Worm (Caenorhabditis elegans) whole organism, young adult: ENCODE results near the gene ZK512.2.

Experiments
- B0261.1 ChIP-seq: sonication (generic microtip); optimal IDR thresholded peaks from 2 replicates; lab custom pipeline; 2016; ENCODE audit warnings: mild to moderate bottlenecking, missing genetic modification characterization, moderate library complexity, missing compliant biosample characterization
- F23B12.7 ChIP-seq: sonication (generic microtip); optimal IDR thresholded peaks from 2 replicates; lab custom pipeline; 2017; ENCODE audit warnings: missing genetic modification characterization, mild to moderate bottlenecking, missing compliant biosample characterization, antibody characterized with exemption, moderate library complexity; ENCODE audit not compliant: insufficient read depth
- F33H1.4 ChIP-seq: fragments of 200-800 bp; sonication (Bioruptor generic); IDR thresholded peaks from 2 replicates; pipeline ENCODE4 v1.3.6; 2022; ENCODE audit warnings: missing genetic modification reagents, missing genetic modification characterization, missing compliant biosample characterization
- F52B5.7 ChIP-seq: sonication (generic microtip); optimal IDR thresholded peaks from 2 replicates; lab custom pipeline; 2016; ENCODE audit warnings: mild to moderate bottlenecking, missing genetic modification characterization, missing compliant biosample characterization
- F55B11.4 ChIP-seq: sonication (generic microtip); optimal IDR thresholded peaks from 2 replicates; lab custom pipeline; 2016; ENCODE audit warnings: missing compliant biosample characterization, missing genetic modification characterization, borderline replicate concordance; ENCODE audit not compliant: insufficient read depth
- F57C9.4 ChIP-seq: sonication (generic microtip); optimal IDR thresholded peaks from 2 replicates; lab custom pipeline; 2017; ENCODE audit warnings: mild to moderate bottlenecking, missing genetic modification characterization, missing compliant biosample characterization
- K11D2.4 ChIP-seq: fragments of 200-800 bp; sonication (Bioruptor generic); IDR thresholded peaks from 2 replicates; pipeline ENCODE4 v1.3.6; 2022; ENCODE audit warnings: missing genetic modification reagents, missing genetic modification characterization, missing compliant biosample characterization
- T07F8.4 ChIP-seq: sonication (generic microtip); optimal IDR thresholded peaks from 2 replicates; lab custom pipeline; 2016; ENCODE audit warnings: mild to moderate bottlenecking, missing genetic modification characterization, moderate library complexity, missing compliant biosample characterization
- Y67H2A.10 ChIP-seq: fragments of 200-800 bp; sonication (Bioruptor generic); conservative IDR thresholded peaks from 2 replicates; pipeline ENCODE4 v1.3.6; 2022; ENCODE audit warnings: missing genetic modification reagents, missing genetic modification characterization, missing compliant biosample characterization
- Y79H2A.3 ChIP-seq: fragments of 200-800 bp; sonication (Bioruptor generic); conservative IDR thresholded peaks from 2 replicates; pipeline ENCODE4 v1.3.6; 2022; ENCODE audit warnings: missing genetic modification reagents, missing genetic modification characterization, missing compliant biosample characterization
- athp-1 ChIP-seq: sonication (generic microtip); optimal IDR thresholded peaks from 2 replicates; lab custom pipeline; 2017; ENCODE audit warnings: mild to moderate bottlenecking, missing genetic modification characterization, missing compliant biosample characterization
- bed-2 ChIP-seq: fragments of 200-800 bp; sonication (Bioruptor generic); IDR thresholded peaks from 2 replicates; pipeline ENCODE4 v1.3.6; 2022; ENCODE audit warnings: missing genetic modification reagents, missing genetic modification characterization, missing compliant biosample characterization
- ceh-100 ChIP-seq: fragments of 200-800 bp; sonication (Bioruptor generic); IDR thresholded peaks from 2 replicates; pipeline ENCODE4 v1.3.6; 2022; ENCODE audit warnings: missing genetic modification reagents, missing genetic modification characterization, missing compliant biosample characterization
- ceh-27 ChIP-seq: fragments of 200-800 bp; sonication (Bioruptor generic); optimal IDR thresholded peaks from 2 replicates; lab custom pipeline; 2018; ENCODE audit warnings: mild to moderate bottlenecking, missing genetic modification characterization, moderate library complexity, missing compliant biosample characterization
- ceh-58 ChIP-seq: fragments of 200-800 bp; sonication (Bioruptor generic); IDR thresholded peaks from 2 replicates; pipeline ENCODE4 v1.3.6; 2022; ENCODE audit warnings: missing genetic modification characterization, missing compliant biosample characterization
- die-1 ChIP-seq: sonication (generic microtip); optimal IDR thresholded peaks from 2 replicates; lab custom pipeline; 2016; ENCODE audit warnings: missing genotype, mild to moderate bottlenecking, missing genetic modification characterization, missing compliant biosample characterization
- dpff-1 ChIP-seq: sonication (generic microtip); optimal IDR thresholded peaks from 2 replicates; lab custom pipeline; 2017; ENCODE audit warnings: mild to moderate bottlenecking, missing genetic modification characterization, missing compliant biosample characterization
- efl-1 ChIP-seq: fragments of 150-350 bp; optimal IDR thresholded peaks from 2 replicates; lab custom pipeline; 2014; ENCODE audit warnings: missing biosample characterization, missing genetic modification reagents, missing genetic modification characterization
- egl-18 ChIP-seq: fragments of 200-800 bp; sonication (Bioruptor generic); IDR thresholded peaks from 2 replicates; pipeline ENCODE4 v1.3.6; 2022; ENCODE audit warnings: missing genetic modification reagents, missing genetic modification characterization, missing compliant biosample characterization
- egl-44 ChIP-seq: fragments of 200-800 bp; sonication (Bioruptor generic); IDR thresholded peaks from 2 replicates; pipeline ENCODE4 v1.3.6; 2022; ENCODE audit warnings: missing genetic modification reagents, missing genetic modification characterization, missing compliant biosample characterization
- ets-4 ChIP-seq: fragments of 200-800 bp; sonication (Bioruptor generic); optimal IDR thresholded peaks from 2 replicates; lab custom pipeline; 2018; ENCODE audit warnings: mild to moderate bottlenecking, missing genetic modification characterization, missing compliant biosample characterization
- gei-17 ChIP-seq: fragments of 200-800 bp; sonication (Bioruptor generic); optimal IDR thresholded peaks from 2 replicates; lab custom pipeline; 2018; ENCODE audit warnings: mild to moderate bottlenecking, missing genetic modification characterization, missing compliant biosample characterization
- him-1 ChIP-seq: sonication (generic microtip); optimal IDR thresholded peaks from 2 replicates; lab custom pipeline; 2016; ENCODE audit warnings: missing genotype, missing genetic modification reagents, missing genetic modification characterization, missing compliant biosample characterization
- hlh-26 ChIP-seq: fragments of 200-800 bp; sonication (Bioruptor generic); conservative IDR thresholded peaks from 2 replicates; pipeline ENCODE4 v1.3.6; 2022; ENCODE audit warnings: missing genetic modification reagents, missing genetic modification characterization, missing compliant biosample characterization
- hrde-1 ChIP-seq: sonication (generic microtip); optimal IDR thresholded peaks from 2 replicates; lab custom pipeline; 2016; ENCODE audit warnings: missing genetic modification characterization, mild to moderate bottlenecking, missing compliant biosample characterization, moderate library complexity, missing genotype, missing genetic modification reagents, borderline replicate concordance
- let-607 ChIP-seq, 2 experiments: fragments of 200-800 bp in 1 of 2; sonication (Bioruptor generic) in 1 of 2; sonication (generic microtip) in 1 of 2; optimal IDR thresholded peaks; 2 replicates each; lab custom pipeline; 2016 to 2018; ENCODE audit warnings: mild to moderate bottlenecking in 2 of 2, missing compliant biosample characterization in 2 of 2, missing genetic modification characterization in 2 of 2, moderate library complexity in 2 of 2, missing genotype in 1 of 2
- lin-40 ChIP-seq: sonication (generic microtip); optimal IDR thresholded peaks from 2 replicates; lab custom pipeline; 2016; ENCODE audit warnings: missing genetic modification characterization, mild to moderate bottlenecking, missing compliant biosample characterization, missing genotype, missing genetic modification reagents
- lsl-1 ChIP-seq: fragments of 200-800 bp; sonication (Bioruptor generic); optimal IDR thresholded peaks from 2 replicates; lab custom pipeline; 2018; ENCODE audit warnings: mild to moderate bottlenecking, missing genetic modification characterization, moderate library complexity, missing compliant biosample characterization
- madf-6 ChIP-seq: fragments of 200-800 bp; sonication (Bioruptor generic); IDR thresholded peaks from 2 replicates; pipeline ENCODE4 v1.3.6; 2022; ENCODE audit warnings: missing genetic modification reagents, missing genetic modification characterization, missing compliant biosample characterization
- mel-28 ChIP-seq: sonication (generic microtip); optimal IDR thresholded peaks from 2 replicates; lab custom pipeline; 2016; ENCODE audit warnings: borderline replicate concordance, mild to moderate bottlenecking, missing genetic modification characterization, missing compliant biosample characterization
- mes-4 ChIP-seq: sonication (generic microtip); optimal IDR thresholded peaks from 2 replicates; lab custom pipeline; 2016; ENCODE audit warnings: missing genotype, missing genetic modification characterization, missing compliant biosample characterization
- sdz-38 ChIP-seq: sonication (generic microtip); optimal IDR thresholded peaks from 2 replicates; lab custom pipeline; 2016; ENCODE audit warnings: missing genotype, missing genetic modification characterization, missing compliant biosample characterization
- sea-2 ChIP-seq: fragments of 200-800 bp; sonication (Bioruptor generic); IDR thresholded peaks from 2 replicates; pipeline ENCODE4 v1.3.6; 2022; ENCODE audit warnings: missing genetic modification characterization, missing compliant biosample characterization
- snpc-1.1 ChIP-seq: sonication (generic microtip); optimal IDR thresholded peaks from 2 replicates; lab custom pipeline; 2017; ENCODE audit warnings: missing genetic modification characterization, mild to moderate bottlenecking, missing compliant biosample characterization, antibody characterized with exemption, moderate library complexity, missing genotype, missing genetic modification reagents; ENCODE audit not compliant: insufficient read depth
- snpc-4 ChIP-seq, 5 experiments: fragments of 150-350 bp in 1 of 5; sonication (generic microtip) in 4 of 5; optimal IDR thresholded peaks; 2 replicates each; lab custom pipeline; 2014 to 2018; ENCODE audit warnings: missing genetic modification characterization in 5 of 5, missing biosample characterization in 3 of 5, antibody characterized with exemption in 2 of 5, mild to moderate bottlenecking in 2 of 5, missing compliant biosample characterization in 2 of 5, missing genotype in 2 of 5, moderate library complexity in 2 of 5, missing genetic modification reagents in 1 of 5
- tbp1 ChIP-seq: fragments of 200-800 bp; sonication (Bioruptor generic); optimal IDR thresholded peaks from 2 replicates; lab custom pipeline; 2018; ENCODE audit warnings: mild to moderate bottlenecking, missing genetic modification characterization, missing compliant biosample characterization
- tbx-9 ChIP-seq: sonication (generic microtip); optimal IDR thresholded peaks from 2 replicates; lab custom pipeline; 2016; ENCODE audit warnings: borderline replicate concordance, missing genetic modification characterization, inconsistent platforms, missing compliant biosample characterization
- zim-3 ChIP-seq: sonication (generic microtip); optimal IDR thresholded peaks from 2 replicates; lab custom pipeline; 2017; ENCODE audit warnings: mild to moderate bottlenecking, missing genetic modification characterization, moderate library complexity, missing compliant biosample characterization
- ztf-18 ChIP-seq: sonication (generic microtip); optimal IDR thresholded peaks from 2 replicates; lab custom pipeline; 2016; ENCODE audit warnings: missing genotype, mild to moderate bottlenecking, missing genetic modification characterization, missing compliant biosample characterization
- ztf-26 ChIP-seq: sonication (generic microtip); optimal IDR thresholded peaks from 2 replicates; lab custom pipeline; 2017; ENCODE audit warnings: missing genetic modification characterization, missing compliant biosample characterization
- ztf-6 ChIP-seq: fragments of 200-800 bp; sonication (Bioruptor generic); IDR thresholded peaks from 2 replicates; pipeline ENCODE4 v1.3.6; 2022; ENCODE audit warnings: missing genetic modification reagents, missing genetic modification characterization, missing compliant biosample characterization

Gene ZK512.2

ce11 chrIII:9151782-9152181 is 7.2 kb upstream of the ZK512.2 start (continued):
- TF ChIP-seq let-607 (tag; optimal IDR thresholded peaks at IDR 0.05; lab: Kevin White, UChicago) (no peak), F33H1.4 (GFP tag; lab: Robert Waterston, UW) (no peak), gei-17 (GFP tag; lab: Kevin White, UChicago) (no peak), ceh-58 (GFP tag; lab: Robert Waterston, UW) (no peak)
- TF ChIP-seq, all 124 proteins: peak for 0

- no peak for TF ChIP-seq F52B5.7 (tag; lab: Kevin White, UChicago)
- TF ChIP-seq athp-1 (tag; lab: Kevin White, UChicago), result no peak
- TF ChIP-seq bed-2, result no peak
- TF ChIP-seq Y67H2A.10 (GFP tag; lab: Robert Waterston, UW), result no peak
- TF ChIP-seq ztf-18, result no peak
- no peak for TF ChIP-seq F55B11.4 (tag; lab: Kevin White, UChicago)
- TF ChIP-seq T07F8.4 (tag; lab: Kevin White, UChicago), result no peak
- no peak for TF ChIP-seq lin-40 (tag; lab: Kevin White, UChicago)
- no peak for TF ChIP-seq snpc-1.1 (tag; lab: Kevin White, UChicago)
- no peak for TF ChIP-seq ztf-26 (tag; lab: Kevin White, UChicago)
- no peak for TF ChIP-seq F57C9.4 (tag; lab: Kevin White, UChicago)
- no peak for TF ChIP-seq egl-18 (GFP tag; lab: Robert Waterston, UW)
- TF ChIP-seq ceh-27, result no peak
- no peak for TF ChIP-seq hlh-26 (GFP tag; lab: Robert Waterston, UW)
- no peak for TF ChIP-seq egl-44
- TF ChIP-seq tbp1 (GFP tag; lab: Kevin White, UChicago), result no peak
- no peak for TF ChIP-seq him-1 (tag; lab: Kevin White, UChicago)
- no peak for TF ChIP-seq sea-2
- TF ChIP-seq madf-6 (GFP tag; lab: Robert Waterston, UW), result no peak
- no peak for TF ChIP-seq die-1 (tag; lab: Kevin White, UChicago)
- TF ChIP-seq, all 124 proteins: peak for 0
Measured at ce11 chrIII:9149132-9149531, 4.5 kb upstream of the ZK512.2 start.

- TF ChIP-seq K11D2.4, result no peak
- TF ChIP-seq mes-4 (tag; lab: Kevin White, UChicago), result no peak
- TF ChIP-seq Y79H2A.3 (GFP tag; lab: Robert Waterston, UW), result no peak
- TF ChIP-seq ceh-100 (GFP tag; lab: Robert Waterston, UW), result no peak
- no peak for TF ChIP-seq mel-28 (tag; lab: Kevin White, UChicago)
- TF ChIP-seq ztf-6 (GFP tag; lab: Robert Waterston, UW), result no peak
- TF ChIP-seq egl-44, result no peak
- TF ChIP-seq efl-1 (GFP tag; lab: Kevin White, UChicago), result no peak
- TF ChIP-seq tbx-9 (tag; lab: Kevin White, UChicago), result no peak
- TF ChIP-seq, all 124 proteins: peak for 0
Measured at ce11 chrIII:9145765-9146164, 1.2 kb upstream of the ZK512.2 start, which contains the start of gene ZK512.8. ZK512.8 (plus strand) TSS chrIII:9146065.

- TF ChIP-seq F33H1.4 (GFP tag; lab: Robert Waterston, UW), result no peak
- TF ChIP-seq egl-18 (GFP tag; lab: Robert Waterston, UW), result no peak
- no peak for TF ChIP-seq dpff-1 (tag; lab: Kevin White, UChicago)
- no peak for TF ChIP-seq bed-2
- TF ChIP-seq B0261.1, result no peak
- TF ChIP-seq snpc-4 (GFP tag; optimal IDR thresholded peaks at IDR 0.05; lab: Kevin White, UChicago), result no peak
- no peak for TF ChIP-seq snpc-4 (tag; optimal IDR thresholded peaks at IDR 0.05; lab: Kevin White, UChicago)
- TF ChIP-seq ztf-26 (tag; lab: Kevin White, UChicago), result no peak
- no peak for TF ChIP-seq zim-3 (tag; lab: Kevin White, UChicago)
- TF ChIP-seq ets-4 (GFP tag; lab: Kevin White, UChicago), result no peak
- TF ChIP-seq sdz-38, result no peak
- TF ChIP-seq lsl-1 (GFP tag; lab: Kevin White, UChicago), result no peak
- TF ChIP-seq hrde-1, result no peak
- no peak for TF ChIP-seq F23B12.7 (tag; lab: Kevin White, UChicago)
Measured at ce11 chrIII:9143911-9144310, 683 bp downstream of the ZK512.2 start, which contains the start of gene ZK512.11. ZK512.11 (plus strand) TSS chrIII:9144211.
